Worm (Caenorhabditis elegans) whole organism, early embryonic: Measurements from ENCODE around the gene ugt-15.

Experiments used
- ama-1 ChIP-seq: fragments of 150-350 bp; optimal IDR thresholded peaks from 2 replicates; lab custom pipeline; 2014
- flt-1 ChIP-seq: fragments of 200-800 bp; sonication (Bioruptor generic); IDR thresholded peaks from 2 replicates; pipeline ENCODE4 v1.3.6; 2022; ENCODE audit warnings: missing genetic modification characterization, missing compliant biosample characterization
- hmg-4 ChIP-seq: fragments of 200-800 bp; sonication (Bioruptor generic); optimal IDR thresholded peaks from 2 replicates; lab custom pipeline; 2018; ENCODE audit warnings: mild to moderate bottlenecking, missing genetic modification characterization, missing compliant biosample characterization

ce11 chrV:12870740-12871139 lies 43.4 kb downstream of the ugt-15 start:
- no peak for TF ChIP-seq ama-1 (lab: Kevin White, UChicago)
- no peak for TF ChIP-seq flt-1
- no peak for TF ChIP-seq hmg-4 (GFP tag; lab: Kevin White, UChicago)
